Fruit fly (Drosophila melanogaster): ENCODE measurements around the gene cana.

DNA sequence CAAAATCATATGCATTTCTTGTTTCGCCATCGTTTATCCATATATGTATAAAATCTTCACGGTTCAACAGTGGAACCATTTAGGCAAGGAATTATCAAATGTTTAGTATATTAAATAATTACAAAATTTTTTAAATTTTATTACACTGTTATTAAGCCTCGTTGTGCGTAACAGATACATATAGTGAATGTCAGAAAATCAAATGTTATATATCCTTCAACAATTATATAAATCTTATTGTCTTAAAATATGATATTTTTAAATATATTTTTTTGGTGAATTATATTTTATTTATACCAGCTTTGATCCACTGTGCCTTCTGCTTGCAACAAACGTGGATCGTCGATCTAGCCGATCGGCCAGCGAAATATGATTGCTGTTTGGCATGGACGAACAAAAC is 37.5 kb downstream of the cana start:
- TF ChIP-seq psq (optimal IDR thresholded peaks at IDR 0.05) (no peak), CG8478 (optimal IDR thresholded peaks at IDR 0.05) (no peak), EcR (GFP tag; optimal IDR thresholded peaks at IDR 0.05) (no peak), Dll (optimal IDR thresholded peaks at IDR 0.05) (no peak)
